Worm (Caenorhabditis elegans) whole organism, L4 larva: Measurements from ENCODE around the gene F11D11.3.

Experiments
- D1046.2 ChIP-seq: fragments of 200-800 bp; sonication (Bioruptor generic); IDR thresholded peaks from 2 replicates; pipeline ENCODE4 v1.3.6; 2022; ENCODE audit warnings: missing genetic modification characterization, missing compliant biosample characterization
- F44E2.7 ChIP-seq: fragments of 200-800 bp; sonication (Bioruptor generic); IDR thresholded peaks from 2 replicates; pipeline ENCODE4 v2.1.2; 2022; ENCODE audit warnings: missing genetic modification characterization, missing compliant biosample characterization
- R02D3.7 ChIP-seq: fragments of 150-350 bp; sonication (generic microtip); optimal IDR thresholded peaks from 3 replicates; lab custom pipeline; 2014; ENCODE audit warnings: missing biosample characterization, missing genetic modification characterization
- T20F7.1 ChIP-seq: fragments of 200-800 bp; sonication (Bioruptor generic); optimal IDR thresholded peaks from 2 replicates; lab custom pipeline; 2018; ENCODE audit warnings: mild to moderate bottlenecking, missing genetic modification characterization, missing compliant biosample characterization
- Y48G9A.11 ChIP-seq: fragments of 200-800 bp; sonication (Bioruptor generic); IDR thresholded peaks from 2 replicates; pipeline ENCODE4 v1.3.6; 2022; ENCODE audit warnings: missing genetic modification reagents, missing genetic modification characterization, missing compliant biosample characterization
- Y75B8A.6 ChIP-seq: fragments of 200-800 bp; sonication (Bioruptor generic); IDR thresholded peaks from 2 replicates; pipeline ENCODE4 v1.3.6; 2022; ENCODE audit warnings: missing genetic modification reagents, missing genetic modification characterization, missing compliant biosample characterization
- ZK546.5 ChIP-seq, 2 experiments: sonication (generic microtip); optimal IDR thresholded peaks; 2 replicates each; lab custom pipeline; 2017; ENCODE audit warnings: missing biosample characterization in 2 of 2, missing genetic modification characterization in 2 of 2
- aha-1 ChIP-seq: fragments of 150-350 bp; peaks from one replicate; lab custom pipeline; 2014; ENCODE audit warnings: missing biosample characterization, missing genetic modification characterization
- ama-1 ChIP-seq: fragments of 150-350 bp; optimal IDR thresholded peaks from 2 replicates; lab custom pipeline; 2014; ENCODE audit warnings: inconsistent platforms, mixed read lengths
- attf-4 ChIP-seq: sonication (generic microtip); optimal IDR thresholded peaks from 3 replicates; lab custom pipeline; 2017; ENCODE audit warnings: missing biosample characterization, missing genetic modification characterization
- ceh-62 ChIP-seq: sonication (generic microtip); optimal IDR thresholded peaks from 2 replicates; lab custom pipeline; 2017; ENCODE audit warnings: missing biosample characterization, missing genetic modification characterization
- ceh-82 ChIP-seq: sonication (generic microtip); optimal IDR thresholded peaks from 2 replicates; lab custom pipeline; 2017; ENCODE audit warnings: missing biosample characterization, missing genetic modification characterization
- ces-1 ChIP-seq: fragments of 150-350 bp; sonication (generic microtip); optimal IDR thresholded peaks from 4 replicates; lab custom pipeline; 2014; ENCODE audit warnings: missing biosample characterization, missing genetic modification reagents, missing genetic modification characterization
- daf-8 ChIP-seq: fragments of 200-800 bp; sonication (Bioruptor generic); IDR thresholded peaks from 2 replicates; pipeline ENCODE4 v1.3.6; 2022; ENCODE audit warnings: missing genetic modification characterization, missing compliant biosample characterization
- dmd-9 ChIP-seq: fragments of 200-800 bp; sonication (Bioruptor generic); IDR thresholded peaks from 2 replicates; pipeline ENCODE4 v1.3.6; 2022; ENCODE audit warnings: missing genetic modification reagents, missing genetic modification characterization, missing compliant biosample characterization
- dpl-1 ChIP-seq: fragments of 150-350 bp; optimal IDR thresholded peaks from 2 replicates; lab custom pipeline; 2014; ENCODE audit warnings: missing biosample characterization, missing genetic modification reagents, missing genetic modification characterization
- duxl-1 ChIP-seq: sonication (generic microtip); optimal IDR thresholded peaks from 2 replicates; lab custom pipeline; 2016; ENCODE audit warnings: mild to moderate bottlenecking, missing genetic modification characterization, moderate library complexity, missing compliant biosample characterization; ENCODE audit not compliant: poor library complexity
- dve-1 ChIP-seq: sonication (generic microtip); optimal IDR thresholded peaks from 2 replicates; lab custom pipeline; 2017; ENCODE audit warnings: antibody characterized with exemption, mild to moderate bottlenecking, missing genetic modification characterization, missing compliant biosample characterization; ENCODE audit not compliant: insufficient read depth
- egl-43 ChIP-seq: fragments of 200-800 bp; sonication (Bioruptor generic); IDR thresholded peaks from 2 replicates; pipeline ENCODE4 v1.3.6; 2022; ENCODE audit warnings: missing genetic modification reagents, missing genetic modification characterization, missing compliant biosample characterization
- fkh-10 ChIP-seq: fragments of 150-350 bp; optimal IDR thresholded peaks from 2 replicates; lab custom pipeline; 2014; ENCODE audit warnings: missing biosample characterization, missing genetic modification reagents, missing genetic modification characterization
- gei-8 ChIP-seq: fragments of 200-800 bp; sonication (Bioruptor generic); optimal IDR thresholded peaks from 2 replicates; lab custom pipeline; 2018; ENCODE audit warnings: mild to moderate bottlenecking, missing genetic modification characterization, missing compliant biosample characterization
- hlh-11 ChIP-seq: fragments of 200-800 bp; sonication (Bioruptor generic); optimal IDR thresholded peaks from 2 replicates; lab custom pipeline; 2018; ENCODE audit warnings: mild to moderate bottlenecking, missing genetic modification characterization, missing compliant biosample characterization
- lim-7 ChIP-seq: fragments of 200-800 bp; sonication (Bioruptor generic); IDR thresholded peaks from 2 replicates; pipeline ENCODE4 v1.3.6; 2022; ENCODE audit warnings: missing genetic modification characterization, missing compliant biosample characterization
- lin-39 ChIP-seq: fragments of 150-350 bp; optimal IDR thresholded peaks from 2 replicates; lab custom pipeline; 2014; ENCODE audit warnings: missing biosample characterization, missing genetic modification reagents, missing genetic modification characterization
- mes-2 ChIP-seq: sonication (generic microtip); optimal IDR thresholded peaks from 2 replicates; lab custom pipeline; 2016; ENCODE audit warnings: missing genotype, mild to moderate bottlenecking, missing genetic modification characterization, missing compliant biosample characterization; ENCODE audit not compliant: poor library complexity, severe bottlenecking
- mxl-3 ChIP-seq: fragments of 200-800 bp; sonication (Bioruptor generic); optimal IDR thresholded peaks from 2 replicates; lab custom pipeline; 2018; ENCODE audit warnings: mild to moderate bottlenecking, missing genetic modification characterization, missing compliant biosample characterization
- nhr-11 ChIP-seq: fragments of 150-350 bp; optimal IDR thresholded peaks from 2 replicates; lab custom pipeline; 2014; ENCODE audit warnings: missing biosample characterization, missing genetic modification characterization
- nhr-111 ChIP-seq: fragments of 200-800 bp; sonication (Bioruptor generic); optimal IDR thresholded peaks from 2 replicates; lab custom pipeline; 2018; ENCODE audit warnings: mild to moderate bottlenecking, missing genetic modification characterization, missing compliant biosample characterization
- nhr-28 ChIP-seq: fragments of 150-350 bp; optimal IDR thresholded peaks from 2 replicates; lab custom pipeline; 2014; ENCODE audit warnings: missing biosample characterization, missing genetic modification characterization
- nhr-41 ChIP-seq: fragments of 200-800 bp; sonication (Bioruptor generic); IDR thresholded peaks from 2 replicates; pipeline ENCODE4 v1.3.6; 2022; ENCODE audit warnings: missing genetic modification reagents, missing genetic modification characterization, missing compliant biosample characterization
- nhr-6 ChIP-seq: fragments of 150-350 bp; optimal IDR thresholded peaks from 2 replicates; lab custom pipeline; 2014; ENCODE audit warnings: missing biosample characterization, missing genetic modification characterization
- pqm-1 ChIP-seq: sonication (generic microtip); optimal IDR thresholded peaks from 2 replicates; lab custom pipeline; 2017; ENCODE audit warnings: missing biosample characterization, missing genetic modification characterization
- saeg-2 ChIP-seq: fragments of 200-800 bp; sonication (Bioruptor generic); IDR thresholded peaks from 2 replicates; pipeline ENCODE4 v1.3.6; 2022; ENCODE audit warnings: missing genetic modification reagents, missing genetic modification characterization, missing compliant biosample characterization
- set-16 ChIP-seq: fragments of 200-800 bp; sonication (Bioruptor generic); IDR thresholded peaks from 2 replicates; pipeline ENCODE4 v1.3.6; 2022; ENCODE audit warnings: missing genetic modification reagents, missing genetic modification characterization, missing compliant biosample characterization
- snpc-4 ChIP-seq: fragments of 150-350 bp; optimal IDR thresholded peaks from 2 replicates; lab custom pipeline; 2014; ENCODE audit warnings: missing biosample characterization, missing genetic modification characterization
- spr-3 ChIP-seq: fragments of 200-800 bp; sonication (Bioruptor generic); optimal IDR thresholded peaks from 2 replicates; lab custom pipeline; 2018; ENCODE audit warnings: mild to moderate bottlenecking, missing genetic modification characterization, missing compliant biosample characterization
- tag-97 ChIP-seq: fragments of 200-800 bp; sonication (Bioruptor generic); IDR thresholded peaks from 2 replicates; pipeline ENCODE4 v1.3.6; 2022; ENCODE audit warnings: missing genetic modification characterization, missing compliant biosample characterization
- tra-1 ChIP-seq: fragments of 200-800 bp; sonication (Bioruptor generic); IDR thresholded peaks from 2 replicates; pipeline ENCODE4 v1.3.6; 2022; ENCODE audit warnings: missing genetic modification reagents, missing genetic modification characterization, missing compliant biosample characterization
- unc-62 ChIP-seq, 3 experiments: fragments of 150-350 bp in 1 of 3; sonication (generic microtip); optimal IDR thresholded peaks in 2 of 3; peaks in 1 of 3; 1 replicate in 1 of 3; 2 replicates in 2 of 3; lab custom pipeline; 2014 to 2017; ENCODE audit warnings: missing biosample characterization in 3 of 3, missing genetic modification characterization in 3 of 3, missing genetic modification reagents in 3 of 3, missing genotype in 1 of 3
- zfp-3 ChIP-seq: fragments of 200-800 bp; sonication (Bioruptor generic); conservative IDR thresholded peaks from 2 replicates; pipeline ENCODE4 v1.3.6; 2022; ENCODE audit warnings: missing genetic modification reagents, missing genetic modification characterization, missing compliant biosample characterization

Gene F11D11.3

ce11 chrV:18750445-18750844, 9.6 kb downstream of the F11D11.3 start, which contains the start of the genes F11D11.21 and F11D11.12:
Gene F11D11.21 (minus strand): TSS chrV:18750545.
Gene F11D11.12 (minus strand): TSS chrV:18750682.
- peak in 1 of 2 experiments; percentile 17 for TF ChIP-seq unc-62 (GFP tag; optimal IDR thresholded peaks at IDR 0.05 in 1 of 2; lab: Kevin White, UChicago)
- no peak for TF ChIP-seq unc-62 (tag; optimal IDR thresholded peaks at IDR 0.05; lab: Kevin White, UChicago)
- TF ChIP-seq D1046.2 (GFP tag; lab: Robert Waterston, UW), result no peak
- TF ChIP-seq nhr-111 (GFP tag; lab: Kevin White, UChicago), result no peak
- no peak for TF ChIP-seq pqm-1 (tag; lab: Kevin White, UChicago)
- TF ChIP-seq ceh-62 (tag; lab: Kevin White, UChicago), result no peak
- no peak for TF ChIP-seq Y48G9A.11 (GFP tag; lab: Robert Waterston, UW)

- peak in 1 of 2 experiments; percentile 41 for TF ChIP-seq unc-62 (GFP tag; optimal IDR thresholded peaks at IDR 0.05 in 1 of 2; lab: Kevin White, UChicago)
- TF ChIP-seq unc-62 (tag; optimal IDR thresholded peaks at IDR 0.05; lab: Kevin White, UChicago), result no peak
- TF ChIP-seq tag-97 (GFP tag; lab: Robert Waterston, UW), result no peak
Observed at ce11 chrV:18748726-18749125, 11.3 kb downstream of the F11D11.3 start, which contains the start of gene clec-252. Gene clec-252 (minus strand): TSS chrV:18748826.

- TF ChIP-seq set-16, result peak; percentile 51; the same call in 1 of the 2 replicates
- no peak for TF ChIP-seq mxl-3
- no peak for TF ChIP-seq dve-1 (tag; lab: Kevin White, UChicago)
- TF ChIP-seq daf-8 (GFP tag; lab: Robert Waterston, UW), result no peak
- TF ChIP-seq spr-3, result no peak
- no peak for TF ChIP-seq tra-1 (GFP tag; lab: Robert Waterston, UW)
- peak; percentile 35 for TF ChIP-seq aha-1 (tag; lab: Kevin White, UChicago)
- no peak for TF ChIP-seq saeg-2 (GFP tag; lab: Robert Waterston, UW)
Observed at ce11 chrV:18746937-18747660, 13.0 kb downstream of the F11D11.3 start, which contains the start of gene clec-251. Gene clec-251 (minus strand): TSS chrV:18746987.

- TF ChIP-seq ceh-62 (tag; lab: Kevin White, UChicago), result no peak
- TF ChIP-seq lin-39 (tag; lab: Kevin White, UChicago), result no peak
- TF ChIP-seq set-16, result no peak
- TF ChIP-seq ces-1 (GFP tag; lab: Kevin White, UChicago), result no peak
- no peak for TF ChIP-seq zfp-3 (GFP tag; lab: Robert Waterston, UW)
- TF ChIP-seq attf-4, result no peak
Observed at ce11 chrV:18742108-18742507, 18.0 kb downstream of the F11D11.3 start, which contains the start of gene clec-250. Gene clec-250 (minus strand): TSS chrV:18742208.

- no peak for TF ChIP-seq ZK546.5 (tag; optimal IDR thresholded peaks at IDR 0.05; lab: Kevin White, UChicago)
- TF ChIP-seq dmd-9 (GFP tag; lab: Robert Waterston, UW), result no peak
- TF ChIP-seq nhr-11 (tag; lab: Kevin White, UChicago), result no peak
- peak; percentile 1 for TF ChIP-seq nhr-28 (tag; lab: Kevin White, UChicago)
- TF ChIP-seq ceh-62 (tag; lab: Kevin White, UChicago), result no peak
- TF ChIP-seq fkh-10, result no peak
- no peak for TF ChIP-seq R02D3.7 (tag; lab: Kevin White, UChicago)
- no peak for TF ChIP-seq dpl-1 (GFP tag; lab: Kevin White, UChicago)
- TF ChIP-seq duxl-1 (tag; lab: Kevin White, UChicago), result peak; percentile 93
- TF ChIP-seq hlh-11 (tag; lab: Kevin White, UChicago), result no peak
Observed at ce11 chrV:18737646-18738045, 22.4 kb downstream of the F11D11.3 start.

- TF ChIP-seq mes-2 (tag; lab: Kevin White, UChicago) (no peak), saeg-2 (GFP tag; lab: Robert Waterston, UW) (no peak), ama-1 (lab: Kevin White, UChicago) (no peak), T20F7.1 (GFP tag; lab: Kevin White, UChicago) (no peak), dpl-1 (GFP tag; lab: Kevin White, UChicago) (no peak), ceh-82 (no peak), Y75B8A.6 (GFP tag; lab: Robert Waterston, UW) (no peak), egl-43 (GFP tag; lab: Robert Waterston, UW) (no peak), snpc-4 (tag; lab: Kevin White, UChicago) (no peak), nhr-41 (GFP tag; lab: Robert Waterston, UW) (no peak), nhr-6 (no peak), lim-7 (GFP tag; lab: Robert Waterston, UW) (no peak), nhr-111 (GFP tag; lab: Kevin White, UChicago) (no peak), gei-8 (GFP tag; lab: Kevin White, UChicago) (no peak), F44E2.7 (GFP tag; lab: Robert Waterston, UW) (no peak), fkh-10 (no peak)
Observed at ce11 chrV:18734381-18734780, 25.7 kb downstream of the F11D11.3 start, which contains the start of gene scl-20. Gene scl-20 (minus strand): TSS chrV:18734481.
